Worm (Caenorhabditis elegans) whole organism, young adult: Measurements from ENCODE around the gene C28D4.5.

Source experiments
- B0019.2 ChIP-seq: fragments of 200-800 bp; sonication (Bioruptor generic); conservative IDR thresholded peaks from 2 replicates; pipeline ENCODE4 v1.3.6; 2022; ENCODE audit warnings: missing genetic modification reagents, missing genetic modification characterization, missing compliant biosample characterization
- C06A6.2 ChIP-seq: fragments of 200-800 bp; sonication (Bioruptor generic); conservative IDR thresholded peaks from 2 replicates; pipeline ENCODE4 v1.3.6; 2022; ENCODE audit warnings: missing genetic modification characterization, missing compliant biosample characterization
- F22D6.2 ChIP-seq: sonication (generic microtip); optimal IDR thresholded peaks from 2 replicates; lab custom pipeline; 2016; ENCODE audit warnings: mild to moderate bottlenecking, missing genetic modification characterization, missing compliant biosample characterization
- F37B4.10 ChIP-seq: fragments of 200-800 bp; sonication (Bioruptor generic); IDR thresholded peaks from 2 replicates; pipeline ENCODE4 v1.3.6; 2022; ENCODE audit warnings: missing genetic modification characterization, missing compliant biosample characterization
- F49E8.2 ChIP-seq: sonication (generic microtip); optimal IDR thresholded peaks from 3 replicates; lab custom pipeline; 2017; ENCODE audit warnings: missing genetic modification characterization, mild to moderate bottlenecking, missing compliant biosample characterization, antibody characterized with exemption, moderate library complexity; ENCODE audit not compliant: insufficient read depth
- F52B5.7 ChIP-seq: sonication (generic microtip); optimal IDR thresholded peaks from 2 replicates; lab custom pipeline; 2016; ENCODE audit warnings: mild to moderate bottlenecking, missing genetic modification characterization, missing compliant biosample characterization
- K11D2.4 ChIP-seq: fragments of 200-800 bp; sonication (Bioruptor generic); IDR thresholded peaks from 2 replicates; pipeline ENCODE4 v1.3.6; 2022; ENCODE audit warnings: missing genetic modification reagents, missing genetic modification characterization, missing compliant biosample characterization
- K12H6.12 ChIP-seq: fragments of 200-800 bp; sonication (Bioruptor generic); optimal IDR thresholded peaks from 2 replicates; lab custom pipeline; 2018; ENCODE audit warnings: mild to moderate bottlenecking, missing genetic modification characterization, missing compliant biosample characterization
- Y53F4B.3 ChIP-seq: fragments of 200-800 bp; sonication (Bioruptor generic); IDR thresholded peaks from 2 replicates; pipeline ENCODE4 v1.3.6; 2022; ENCODE audit warnings: missing genetic modification reagents, missing genetic modification characterization, missing compliant biosample characterization
- Y53G8AR.9 ChIP-seq: fragments of 200-800 bp; sonication (Bioruptor generic); conservative IDR thresholded peaks from 2 replicates; pipeline ENCODE4 v1.3.6; 2022; ENCODE audit warnings: missing genetic modification reagents, missing genetic modification characterization, missing compliant biosample characterization
- Y56A3A.18 ChIP-seq: fragments of 200-800 bp; sonication (Bioruptor generic); IDR thresholded peaks from 2 replicates; pipeline ENCODE4 v1.3.6; 2022; ENCODE audit warnings: missing genetic modification reagents, missing genetic modification characterization, missing compliant biosample characterization
- Y67H2A.10 ChIP-seq: fragments of 200-800 bp; sonication (Bioruptor generic); conservative IDR thresholded peaks from 2 replicates; pipeline ENCODE4 v1.3.6; 2022; ENCODE audit warnings: missing genetic modification reagents, missing genetic modification characterization, missing compliant biosample characterization
- aptf-3 ChIP-seq: fragments of 200-800 bp; sonication (Bioruptor generic); IDR thresholded peaks from 2 replicates; pipeline ENCODE4 v1.3.6; 2022; ENCODE audit warnings: missing genetic modification characterization, missing compliant biosample characterization
- cebp-2 ChIP-seq: fragments of 200-800 bp; sonication (Bioruptor generic); IDR thresholded peaks from 2 replicates; pipeline ENCODE4 v1.3.6; 2022; ENCODE audit warnings: missing genetic modification characterization, missing compliant biosample characterization
- ceh-100 ChIP-seq: fragments of 200-800 bp; sonication (Bioruptor generic); IDR thresholded peaks from 2 replicates; pipeline ENCODE4 v1.3.6; 2022; ENCODE audit warnings: missing genetic modification reagents, missing genetic modification characterization, missing compliant biosample characterization
- ceh-40 ChIP-seq: fragments of 200-800 bp; sonication (Bioruptor generic); IDR thresholded peaks from 2 replicates; pipeline ENCODE4 v1.3.6; 2022; ENCODE audit warnings: missing genetic modification characterization, missing compliant biosample characterization
- ceh-79 ChIP-seq: sonication (generic microtip); optimal IDR thresholded peaks from 2 replicates; lab custom pipeline; 2017; ENCODE audit warnings: mild to moderate bottlenecking, missing genetic modification characterization, missing compliant biosample characterization
- chd-7 ChIP-seq: sonication (generic microtip); optimal IDR thresholded peaks from 2 replicates; lab custom pipeline; 2016; ENCODE audit warnings: mild to moderate bottlenecking, missing genetic modification characterization, moderate library complexity, missing compliant biosample characterization
- die-1 ChIP-seq: sonication (generic microtip); optimal IDR thresholded peaks from 2 replicates; lab custom pipeline; 2016; ENCODE audit warnings: missing genotype, mild to moderate bottlenecking, missing genetic modification characterization, missing compliant biosample characterization
- dpl-1 ChIP-seq: fragments of 150-350 bp; optimal IDR thresholded peaks from 2 replicates; lab custom pipeline; 2014; ENCODE audit warnings: missing biosample characterization, missing genetic modification reagents, missing genetic modification characterization
- ekl-4 ChIP-seq: fragments of 200-800 bp; sonication (Bioruptor generic); IDR thresholded peaks from 2 replicates; pipeline ENCODE4 v1.3.6; 2022; ENCODE audit warnings: missing genetic modification reagents, missing genetic modification characterization, missing compliant biosample characterization
- hmg-1.2 ChIP-seq: fragments of 200-800 bp; sonication (Bioruptor generic); IDR thresholded peaks from 2 replicates; pipeline ENCODE4 v1.3.6; 2022; ENCODE audit warnings: missing genetic modification reagents, missing genetic modification characterization, missing compliant biosample characterization
- let-526 ChIP-seq: fragments of 200-800 bp; sonication (Bioruptor generic); IDR thresholded peaks from 2 replicates; pipeline ENCODE4 v1.3.6; 2022; ENCODE audit warnings: missing genetic modification reagents, missing genetic modification characterization, missing compliant biosample characterization
- lin-26 ChIP-seq: fragments of 200-800 bp; sonication (Bioruptor generic); IDR thresholded peaks from 2 replicates; pipeline ENCODE4 v1.3.6; 2022; ENCODE audit warnings: missing genetic modification reagents, missing genetic modification characterization, missing compliant biosample characterization
- lin-35 ChIP-seq, 3 experiments: fragments of 150-350 bp in 2 of 3; sonication (generic microtip) in 1 of 3; optimal IDR thresholded peaks; 2 replicates each; lab custom pipeline; 2014 to 2018; ENCODE audit warnings: missing biosample characterization in 3 of 3, missing genetic modification characterization in 3 of 3, missing genetic modification reagents in 3 of 3
- lin-40 ChIP-seq: sonication (generic microtip); optimal IDR thresholded peaks from 2 replicates; lab custom pipeline; 2016; ENCODE audit warnings: missing genetic modification characterization, mild to moderate bottlenecking, missing compliant biosample characterization, missing genotype, missing genetic modification reagents
- lir-1 ChIP-seq: fragments of 200-800 bp; sonication (Bioruptor generic); conservative IDR thresholded peaks from 2 replicates; pipeline ENCODE4 v1.3.6; 2022; ENCODE audit warnings: missing genetic modification reagents, missing genetic modification characterization, missing compliant biosample characterization
- lsl-1 ChIP-seq: fragments of 200-800 bp; sonication (Bioruptor generic); optimal IDR thresholded peaks from 2 replicates; lab custom pipeline; 2018; ENCODE audit warnings: mild to moderate bottlenecking, missing genetic modification characterization, moderate library complexity, missing compliant biosample characterization
- lsy-27 ChIP-seq: sonication (generic microtip); optimal IDR thresholded peaks from 2 replicates; lab custom pipeline; 2017; ENCODE audit warnings: missing genetic modification characterization, mild to moderate bottlenecking, missing compliant biosample characterization, antibody characterized with exemption, missing genotype, borderline replicate concordance; ENCODE audit not compliant: insufficient read depth
- madf-10 ChIP-seq: sonication (generic microtip); optimal IDR thresholded peaks from 2 replicates; lab custom pipeline; 2016; ENCODE audit warnings: mild to moderate bottlenecking, missing genetic modification characterization, missing compliant biosample characterization
- mcd-1 ChIP-seq: fragments of 200-800 bp; sonication (Bioruptor generic); IDR thresholded peaks from 2 replicates; pipeline ENCODE4 v1.3.6; 2022; ENCODE audit warnings: missing genetic modification reagents, missing genetic modification characterization, missing compliant biosample characterization
- mes-4 ChIP-seq: sonication (generic microtip); optimal IDR thresholded peaks from 2 replicates; lab custom pipeline; 2016; ENCODE audit warnings: missing genotype, missing genetic modification characterization, missing compliant biosample characterization
- nfyb-1 ChIP-seq: fragments of 200-800 bp; sonication (Bioruptor generic); IDR thresholded peaks from 2 replicates; pipeline ENCODE4 v1.3.6; 2022; ENCODE audit warnings: missing genetic modification reagents, missing genetic modification characterization, missing compliant biosample characterization
- nhr-80 ChIP-seq: sonication (generic microtip); optimal IDR thresholded peaks from 2 replicates; lab custom pipeline; 2016; ENCODE audit warnings: missing genetic modification characterization, missing compliant biosample characterization
- rcor-1 ChIP-seq: fragments of 200-800 bp; sonication (Bioruptor generic); IDR thresholded peaks from 2 replicates; pipeline ENCODE4 v1.3.6; 2022; ENCODE audit warnings: missing genetic modification reagents, missing genetic modification characterization, missing compliant biosample characterization
- snpc-4 ChIP-seq, 5 experiments: fragments of 150-350 bp in 1 of 5; sonication (generic microtip) in 4 of 5; optimal IDR thresholded peaks; 2 replicates each; lab custom pipeline; 2014 to 2018; ENCODE audit warnings: missing genetic modification characterization in 5 of 5, missing biosample characterization in 3 of 5, antibody characterized with exemption in 2 of 5, mild to moderate bottlenecking in 2 of 5, missing compliant biosample characterization in 2 of 5, missing genotype in 2 of 5, moderate library complexity in 2 of 5, missing genetic modification reagents in 1 of 5
- somi-1 ChIP-seq: fragments of 200-800 bp; sonication (Bioruptor generic); optimal IDR thresholded peaks from 2 replicates; lab custom pipeline; 2018; ENCODE audit warnings: mild to moderate bottlenecking, missing genetic modification characterization, missing compliant biosample characterization
- tbp1 ChIP-seq: fragments of 200-800 bp; sonication (Bioruptor generic); optimal IDR thresholded peaks from 2 replicates; lab custom pipeline; 2018; ENCODE audit warnings: mild to moderate bottlenecking, missing genetic modification characterization, missing compliant biosample characterization
- tbx-9 ChIP-seq: sonication (generic microtip); optimal IDR thresholded peaks from 2 replicates; lab custom pipeline; 2016; ENCODE audit warnings: borderline replicate concordance, missing genetic modification characterization, inconsistent platforms, missing compliant biosample characterization
- unc-62 ChIP-seq: fragments of 150-350 bp; optimal IDR thresholded peaks from 2 replicates; lab custom pipeline; 2014; ENCODE audit warnings: missing biosample characterization, missing genetic modification reagents, missing genetic modification characterization
- ztf-22 ChIP-seq: fragments of 200-800 bp; sonication (Bioruptor generic); optimal IDR thresholded peaks from 2 replicates; lab custom pipeline; 2018; ENCODE audit warnings: mild to moderate bottlenecking, missing genetic modification characterization, moderate library complexity, missing compliant biosample characterization
- ztf-25 ChIP-seq: fragments of 200-800 bp; sonication (Bioruptor generic); IDR thresholded peaks from 2 replicates; pipeline ENCODE4 v1.3.6; 2022; ENCODE audit warnings: missing genetic modification reagents, missing genetic modification characterization, missing compliant biosample characterization
- ztf-3 ChIP-seq: fragments of 200-800 bp; sonication (Bioruptor generic); optimal IDR thresholded peaks from 2 replicates; lab custom pipeline; 2018; ENCODE audit warnings: mild to moderate bottlenecking, missing genetic modification characterization, missing compliant biosample characterization

Gene C28D4.5

ce11 chrIV:9724948-9725347, 21.7 kb downstream of the C28D4.5 start, which contains the start of the genes nhr-138 and C28D4.18:
TSS of gene nhr-138 (plus strand) at chrIV:9725251.
TSS of gene C28D4.18 (plus strand) at chrIV:9725280.
- TF ChIP-seq dpl-1 (GFP tag; lab: Kevin White, UChicago) (no peak), nhr-80 (tag; lab: Kevin White, UChicago) (no peak), unc-62 (GFP tag; lab: Kevin White, UChicago) (no peak), lsy-27 (no peak), ztf-22 (GFP tag; lab: Kevin White, UChicago) (no peak), F37B4.10 (GFP tag; lab: Robert Waterston, UW) (no peak), Y53G8AR.9 (GFP tag; lab: Robert Waterston, UW) (no peak), Y67H2A.10 (GFP tag; lab: Robert Waterston, UW) (no peak)
- TF ChIP-seq, all 124 proteins: peak for 0

DNA sequence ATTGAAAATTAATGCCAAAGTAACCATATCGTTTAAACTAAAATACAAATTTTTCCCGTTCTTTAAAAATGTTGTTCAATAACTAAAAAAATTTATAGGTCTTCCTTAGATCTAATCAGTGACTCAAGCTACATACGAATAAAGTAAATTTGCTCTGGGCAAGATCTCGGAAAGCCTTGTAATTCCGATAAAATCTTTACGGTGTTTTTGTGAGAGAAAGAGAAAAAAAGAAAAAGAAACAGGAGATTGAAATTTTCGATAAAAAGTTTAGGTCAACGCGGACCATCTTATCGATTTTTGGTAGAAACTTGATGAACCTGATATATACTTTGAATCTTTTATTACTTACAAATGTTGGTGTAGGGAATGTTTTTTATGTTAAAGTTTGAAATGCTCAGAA, 23.5 kb downstream of the C28D4.5 start:
- no peak for TF ChIP-seq ztf-25 (GFP tag; lab: Robert Waterston, UW)

DNA sequence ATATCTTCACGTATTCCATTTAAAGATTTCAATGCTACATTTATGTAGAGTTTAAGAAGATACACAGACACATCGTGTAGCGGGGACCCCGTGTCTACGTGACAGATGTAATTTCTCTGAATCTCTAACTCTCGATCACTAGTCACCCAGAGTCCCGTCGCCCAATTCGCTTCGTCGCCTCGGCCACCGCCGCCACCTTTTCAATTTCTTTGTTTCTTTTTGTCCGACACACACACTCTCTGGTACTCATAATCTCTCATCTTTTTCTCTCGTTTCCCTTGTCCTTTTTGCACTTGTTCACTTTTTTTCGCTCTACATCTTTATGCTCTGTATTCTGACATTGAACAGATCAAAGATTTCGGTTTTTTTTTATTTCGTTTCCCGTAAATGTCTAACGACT, 28.3 kb downstream of the C28D4.5 start:
- TF ChIP-seq K12H6.12 (peak; percentile 67), nhr-80 (tag; lab: Kevin White, UChicago) (peak; percentile 94), ceh-100 (GFP tag; lab: Robert Waterston, UW) (no peak), die-1 (tag; lab: Kevin White, UChicago) (no peak), Y53F4B.3 (no peak), F37B4.10 (GFP tag; lab: Robert Waterston, UW) (no peak), K11D2.4 (GFP tag; lab: Robert Waterston, UW) (peak; percentile 35; the same call in 1 of the 2 replicates), tbp1 (peak; percentile 18), ceh-40 (GFP tag; lab: Robert Waterston, UW) (no peak), C06A6.2 (GFP tag; lab: Robert Waterston, UW) (no peak), B0019.2 (no peak), mcd-1 (GFP tag; lab: Robert Waterston, UW) (peak; percentile 43; the same call in 1 of the 2 replicates), unc-62 (GFP tag; lab: Kevin White, UChicago) (no peak), mes-4 (tag; lab: Kevin White, UChicago) (no peak), madf-10 (tag; lab: Kevin White, UChicago) (peak; percentile 97), F22D6.2 (no peak), ekl-4 (GFP tag; lab: Robert Waterston, UW) (no peak), ztf-3 (no peak), nfyb-1 (GFP tag; lab: Robert Waterston, UW) (0 out of 2 replicates have a peak, but pooled peaks have one; percentile 36), chd-7 (tag; lab: Kevin White, UChicago) (peak; percentile 5), lsl-1 (GFP tag; lab: Kevin White, UChicago) (no peak), F52B5.7 (tag; lab: Kevin White, UChicago) (no peak), let-526 (GFP tag; lab: Robert Waterston, UW) (no peak), somi-1 (GFP tag; lab: Kevin White, UChicago) (peak; percentile 17), Y53G8AR.9 (GFP tag; lab: Robert Waterston, UW) (0 out of 2 replicates have a peak, but pooled peaks have one; percentile 22), aptf-3 (GFP tag; lab: Robert Waterston, UW) (no peak), lir-1 (no peak), lin-35 (GFP tag; optimal IDR thresholded peaks at IDR 0.05; lab: Kevin White, UChicago) (peak in 1 of 3 experiments; percentile 49), cebp-2 (no peak), hmg-1.2 (GFP tag; lab: Robert Waterston, UW) (peak; percentile 70; the same call in 1 of the 2 replicates), lin-26 (GFP tag; lab: Robert Waterston, UW) (no peak), F49E8.2 (no peak), ceh-79 (tag; lab: Kevin White, UChicago) (no peak), rcor-1 (GFP tag; lab: Robert Waterston, UW) (no peak; the same call in 1 of the 2 replicates), Y56A3A.18 (GFP tag; lab: Robert Waterston, UW) (no peak), tbx-9 (tag; lab: Kevin White, UChicago) (no peak), snpc-4 (GFP tag; optimal IDR thresholded peaks at IDR 0.05; lab: Kevin White, UChicago) (no peak), snpc-4 (tag; optimal IDR thresholded peaks at IDR 0.05; lab: Kevin White, UChicago) (peak in 3 of 4 experiments; percentile 19 to 23 (median 21)), ztf-22 (GFP tag; lab: Kevin White, UChicago) (no peak), lin-40 (tag; lab: Kevin White, UChicago) (peak; percentile 76)
